Worm (Caenorhabditis elegans) whole organism, L1 larva: ENCODE results near the gene sri-73.

ENCODE experiments used
- aly-2 ChIP-seq: fragments of 150-350 bp; optimal IDR thresholded peaks from 2 replicates; lab custom pipeline; 2014; ENCODE audit warnings: missing biosample characterization, missing genetic modification characterization
- dpl-1 ChIP-seq, 3 experiments: fragments of 150-350 bp in 2 of 3; sonication (generic microtip) in 1 of 3; optimal IDR thresholded peaks; 2 replicates each; lab custom pipeline; 2014 to 2017; ENCODE audit warnings: missing biosample characterization in 3 of 3, missing genetic modification characterization in 3 of 3, missing genetic modification reagents in 3 of 3
- irx-1 ChIP-seq: sonication (generic microtip); optimal IDR thresholded peaks from 2 replicates; lab custom pipeline; 2016; ENCODE audit warnings: missing genetic modification characterization, missing compliant biosample characterization
- lir-3 ChIP-seq: sonication (generic microtip); optimal IDR thresholded peaks from 2 replicates; lab custom pipeline; 2016; ENCODE audit warnings: mild to moderate bottlenecking, missing genetic modification characterization, moderate library complexity, missing compliant biosample characterization; ENCODE audit not compliant: poor library complexity
- nhr-84 ChIP-seq: sonication (generic microtip); optimal IDR thresholded peaks from 2 replicates; lab custom pipeline; 2017; ENCODE audit warnings: missing biosample characterization, missing genetic modification characterization
- rnt-1 ChIP-seq: sonication (generic microtip); optimal IDR thresholded peaks from 2 replicates; lab custom pipeline; 2016; ENCODE audit warnings: mild to moderate bottlenecking, missing genetic modification characterization, moderate library complexity, missing compliant biosample characterization
- skn-1 ChIP-seq: fragments of 150-350 bp; optimal IDR thresholded peaks from 2 replicates; lab custom pipeline; 2014; ENCODE audit warnings: missing biosample characterization, missing genetic modification characterization
- unc-130 ChIP-seq: fragments of 150-350 bp; optimal IDR thresholded peaks from 2 replicates; lab custom pipeline; 2017; ENCODE audit warnings: missing biosample characterization, missing genetic modification characterization, inconsistent platforms

ce11 chrV:519445-519844 lies 46.4 kb downstream of the sri-73 start, which contains the start of gene nhr-210:
- TF ChIP-seq unc-130 (tag; lab: Kevin White, UChicago) (no peak), rnt-1 (tag; lab: Kevin White, UChicago) (no peak), dpl-1 (GFP tag; optimal IDR thresholded peaks at IDR 0.05; lab: Kevin White, UChicago) (no peak), lir-3 (tag; lab: Kevin White, UChicago) (no peak), irx-1 (tag; lab: Kevin White, UChicago) (no peak), skn-1 (tag; lab: Kevin White, UChicago) (no peak), aly-2 (tag; lab: Kevin White, UChicago) (no peak), nhr-84 (tag; lab: Kevin White, UChicago) (no peak)
